Worm (Caenorhabditis elegans) whole organism, young adult: ENCODE data around the gene C54H2.4.

Source experiments
- F39B2.1 ChIP-seq: fragments of 200-800 bp; sonication (Bioruptor generic); IDR thresholded peaks from 2 replicates; pipeline ENCODE4 v1.3.6; 2022; ENCODE audit warnings: missing genetic modification reagents, missing genetic modification characterization, missing compliant biosample characterization
- F49E8.2 ChIP-seq: sonication (generic microtip); optimal IDR thresholded peaks from 3 replicates; lab custom pipeline; 2017; ENCODE audit warnings: missing genetic modification characterization, mild to moderate bottlenecking, missing compliant biosample characterization, antibody characterized with exemption, moderate library complexity; ENCODE audit not compliant: insufficient read depth
- F55B11.4 ChIP-seq: sonication (generic microtip); optimal IDR thresholded peaks from 2 replicates; lab custom pipeline; 2016; ENCODE audit warnings: missing compliant biosample characterization, missing genetic modification characterization, borderline replicate concordance; ENCODE audit not compliant: insufficient read depth
- F57C9.4 ChIP-seq: sonication (generic microtip); optimal IDR thresholded peaks from 2 replicates; lab custom pipeline; 2017; ENCODE audit warnings: mild to moderate bottlenecking, missing genetic modification characterization, missing compliant biosample characterization
- T07F8.4 ChIP-seq: sonication (generic microtip); optimal IDR thresholded peaks from 2 replicates; lab custom pipeline; 2016; ENCODE audit warnings: mild to moderate bottlenecking, missing genetic modification characterization, moderate library complexity, missing compliant biosample characterization
- T26A5.8 ChIP-seq: sonication (generic microtip); optimal IDR thresholded peaks from 2 replicates; lab custom pipeline; 2016; ENCODE audit warnings: missing genetic modification characterization, missing compliant biosample characterization
- Y53F4B.3 ChIP-seq: fragments of 200-800 bp; sonication (Bioruptor generic); IDR thresholded peaks from 2 replicates; pipeline ENCODE4 v1.3.6; 2022; ENCODE audit warnings: missing genetic modification reagents, missing genetic modification characterization, missing compliant biosample characterization
- aptf-2 ChIP-seq: fragments of 200-800 bp; sonication (Bioruptor generic); conservative IDR thresholded peaks from 2 replicates; pipeline ENCODE4 v1.3.6; 2022; ENCODE audit warnings: missing genetic modification reagents, missing genetic modification characterization, missing compliant biosample characterization
- aptf-3 ChIP-seq: fragments of 200-800 bp; sonication (Bioruptor generic); IDR thresholded peaks from 2 replicates; pipeline ENCODE4 v1.3.6; 2022; ENCODE audit warnings: missing genetic modification characterization, missing compliant biosample characterization
- attf-5 ChIP-seq: fragments of 200-800 bp; sonication (Bioruptor generic); optimal IDR thresholded peaks from 2 replicates; lab custom pipeline; 2018; ENCODE audit warnings: mild to moderate bottlenecking, missing genetic modification characterization, missing compliant biosample characterization
- bed-2 ChIP-seq: fragments of 200-800 bp; sonication (Bioruptor generic); IDR thresholded peaks from 2 replicates; pipeline ENCODE4 v1.3.6; 2022; ENCODE audit warnings: missing genetic modification reagents, missing genetic modification characterization, missing compliant biosample characterization
- ccch-3 ChIP-seq: fragments of 200-800 bp; sonication (Bioruptor generic); optimal IDR thresholded peaks from 2 replicates; lab custom pipeline; 2018; ENCODE audit warnings: mild to moderate bottlenecking, missing genetic modification characterization, missing compliant biosample characterization
- ceh-27 ChIP-seq: fragments of 200-800 bp; sonication (Bioruptor generic); optimal IDR thresholded peaks from 2 replicates; lab custom pipeline; 2018; ENCODE audit warnings: mild to moderate bottlenecking, missing genetic modification characterization, moderate library complexity, missing compliant biosample characterization
- ceh-40 ChIP-seq: fragments of 200-800 bp; sonication (Bioruptor generic); IDR thresholded peaks from 2 replicates; pipeline ENCODE4 v1.3.6; 2022; ENCODE audit warnings: missing genetic modification characterization, missing compliant biosample characterization
- ceh-79 ChIP-seq: sonication (generic microtip); optimal IDR thresholded peaks from 2 replicates; lab custom pipeline; 2017; ENCODE audit warnings: mild to moderate bottlenecking, missing genetic modification characterization, missing compliant biosample characterization
- die-1 ChIP-seq: sonication (generic microtip); optimal IDR thresholded peaks from 2 replicates; lab custom pipeline; 2016; ENCODE audit warnings: missing genotype, mild to moderate bottlenecking, missing genetic modification characterization, missing compliant biosample characterization
- dox-1 ChIP-seq: fragments of 200-800 bp; sonication (Bioruptor generic); IDR thresholded peaks from 2 replicates; pipeline ENCODE4 v1.3.6; 2022; ENCODE audit warnings: missing genetic modification reagents, missing genetic modification characterization, missing compliant biosample characterization
- efl-1 ChIP-seq: fragments of 150-350 bp; optimal IDR thresholded peaks from 2 replicates; lab custom pipeline; 2014; ENCODE audit warnings: missing biosample characterization, missing genetic modification reagents, missing genetic modification characterization
- ets-4 ChIP-seq: fragments of 200-800 bp; sonication (Bioruptor generic); optimal IDR thresholded peaks from 2 replicates; lab custom pipeline; 2018; ENCODE audit warnings: mild to moderate bottlenecking, missing genetic modification characterization, missing compliant biosample characterization
- hmg-1.2 ChIP-seq: fragments of 200-800 bp; sonication (Bioruptor generic); IDR thresholded peaks from 2 replicates; pipeline ENCODE4 v1.3.6; 2022; ENCODE audit warnings: missing genetic modification reagents, missing genetic modification characterization, missing compliant biosample characterization
- hmg-20 ChIP-seq: fragments of 200-800 bp; sonication (Bioruptor generic); IDR thresholded peaks from 2 replicates; pipeline ENCODE4 v1.3.6; 2022; ENCODE audit warnings: missing genetic modification reagents, missing genetic modification characterization, missing compliant biosample characterization
- hsf-1 ChIP-seq: fragments of 200-800 bp; sonication (Bioruptor generic); IDR thresholded peaks from 2 replicates; pipeline ENCODE4 v1.3.6; 2022; ENCODE audit warnings: missing genetic modification reagents, missing genetic modification characterization, missing compliant biosample characterization
- let-526 ChIP-seq: fragments of 200-800 bp; sonication (Bioruptor generic); IDR thresholded peaks from 2 replicates; pipeline ENCODE4 v1.3.6; 2022; ENCODE audit warnings: missing genetic modification reagents, missing genetic modification characterization, missing compliant biosample characterization
- lir-1 ChIP-seq: fragments of 200-800 bp; sonication (Bioruptor generic); conservative IDR thresholded peaks from 2 replicates; pipeline ENCODE4 v1.3.6; 2022; ENCODE audit warnings: missing genetic modification reagents, missing genetic modification characterization, missing compliant biosample characterization
- lsl-1 ChIP-seq: fragments of 200-800 bp; sonication (Bioruptor generic); optimal IDR thresholded peaks from 2 replicates; lab custom pipeline; 2018; ENCODE audit warnings: mild to moderate bottlenecking, missing genetic modification characterization, moderate library complexity, missing compliant biosample characterization
- madf-6 ChIP-seq: fragments of 200-800 bp; sonication (Bioruptor generic); IDR thresholded peaks from 2 replicates; pipeline ENCODE4 v1.3.6; 2022; ENCODE audit warnings: missing genetic modification reagents, missing genetic modification characterization, missing compliant biosample characterization
- madf-8 ChIP-seq: fragments of 200-800 bp; sonication (Bioruptor generic); conservative IDR thresholded peaks from 2 replicates; pipeline ENCODE4 v1.3.6; 2022; ENCODE audit warnings: missing genetic modification reagents, missing genetic modification characterization, missing compliant biosample characterization
- mes-4 ChIP-seq: sonication (generic microtip); optimal IDR thresholded peaks from 2 replicates; lab custom pipeline; 2016; ENCODE audit warnings: missing genotype, missing genetic modification characterization, missing compliant biosample characterization
- mxl-1 ChIP-seq: sonication (generic microtip); optimal IDR thresholded peaks from 2 replicates; lab custom pipeline; 2016; ENCODE audit warnings: missing genetic modification characterization, missing compliant biosample characterization
- nhr-179 ChIP-seq: sonication (generic microtip); optimal IDR thresholded peaks from 2 replicates; lab custom pipeline; 2016; ENCODE audit warnings: mild to moderate bottlenecking, missing genetic modification characterization, missing compliant biosample characterization
- pbrm-1 ChIP-seq: fragments of 200-800 bp; sonication (Bioruptor generic); IDR thresholded peaks from 2 replicates; pipeline ENCODE4 v1.3.6; 2022; ENCODE audit warnings: missing genetic modification reagents, missing genetic modification characterization, missing compliant biosample characterization
- pha-4 ChIP-seq: fragments of 150-350 bp; sonication (generic microtip); optimal IDR thresholded peaks from 2 replicates; lab custom pipeline; 2014; ENCODE audit warnings: missing biosample characterization, missing genetic modification reagents, missing genetic modification characterization
- repo-1 ChIP-seq: sonication (generic microtip); optimal IDR thresholded peaks from 2 replicates; lab custom pipeline; 2017; ENCODE audit warnings: mild to moderate bottlenecking, missing genetic modification characterization, missing compliant biosample characterization
- snpc-1.1 ChIP-seq: sonication (generic microtip); optimal IDR thresholded peaks from 2 replicates; lab custom pipeline; 2017; ENCODE audit warnings: missing genetic modification characterization, mild to moderate bottlenecking, missing compliant biosample characterization, antibody characterized with exemption, moderate library complexity, missing genotype, missing genetic modification reagents; ENCODE audit not compliant: insufficient read depth
- snpc-3.4 ChIP-seq: sonication (generic microtip); optimal IDR thresholded peaks from 2 replicates; lab custom pipeline; 2017; ENCODE audit warnings: missing genetic modification characterization, mild to moderate bottlenecking, missing compliant biosample characterization, antibody characterized with exemption, moderate library complexity, missing genotype, missing genetic modification reagents
- snpc-4 ChIP-seq, 5 experiments: fragments of 150-350 bp in 1 of 5; sonication (generic microtip) in 4 of 5; optimal IDR thresholded peaks; 2 replicates each; lab custom pipeline; 2014 to 2018; ENCODE audit warnings: missing genetic modification characterization in 5 of 5, missing biosample characterization in 3 of 5, antibody characterized with exemption in 2 of 5, mild to moderate bottlenecking in 2 of 5, missing compliant biosample characterization in 2 of 5, missing genotype in 2 of 5, moderate library complexity in 2 of 5, missing genetic modification reagents in 1 of 5
- somi-1 ChIP-seq: fragments of 200-800 bp; sonication (Bioruptor generic); optimal IDR thresholded peaks from 2 replicates; lab custom pipeline; 2018; ENCODE audit warnings: mild to moderate bottlenecking, missing genetic modification characterization, missing compliant biosample characterization
- tbx-9 ChIP-seq: sonication (generic microtip); optimal IDR thresholded peaks from 2 replicates; lab custom pipeline; 2016; ENCODE audit warnings: borderline replicate concordance, missing genetic modification characterization, inconsistent platforms, missing compliant biosample characterization
- ztf-18 ChIP-seq: sonication (generic microtip); optimal IDR thresholded peaks from 2 replicates; lab custom pipeline; 2016; ENCODE audit warnings: missing genotype, mild to moderate bottlenecking, missing genetic modification characterization, missing compliant biosample characterization
- ztf-26 ChIP-seq: sonication (generic microtip); optimal IDR thresholded peaks from 2 replicates; lab custom pipeline; 2017; ENCODE audit warnings: missing genetic modification characterization, missing compliant biosample characterization
- ztf-3 ChIP-seq: fragments of 200-800 bp; sonication (Bioruptor generic); optimal IDR thresholded peaks from 2 replicates; lab custom pipeline; 2018; ENCODE audit warnings: mild to moderate bottlenecking, missing genetic modification characterization, missing compliant biosample characterization
- ztf-6 ChIP-seq: fragments of 200-800 bp; sonication (Bioruptor generic); IDR thresholded peaks from 2 replicates; pipeline ENCODE4 v1.3.6; 2022; ENCODE audit warnings: missing genetic modification reagents, missing genetic modification characterization, missing compliant biosample characterization

Gene C54H2.4

DNA sequence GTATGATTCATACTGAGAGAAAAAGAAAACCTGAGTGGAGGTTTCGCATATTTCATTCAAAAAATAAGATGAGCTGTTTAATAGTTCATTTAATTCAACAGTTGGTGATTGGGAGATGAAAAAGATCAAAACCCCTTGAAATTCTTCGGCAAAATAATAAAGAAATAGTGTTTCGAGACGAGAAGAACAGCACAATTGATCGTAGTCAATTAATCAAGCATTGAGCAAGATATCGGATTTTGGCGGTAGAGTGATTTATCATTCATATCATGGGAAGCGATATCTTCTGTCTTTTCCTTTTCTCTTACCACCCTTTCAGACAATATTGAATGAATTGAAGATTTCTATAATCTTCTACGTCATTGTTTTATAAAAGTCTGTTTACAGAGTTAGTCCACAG lies 23.9 kb downstream of the C54H2.4 start:
- TF ChIP-seq F55B11.4 (tag; lab: Kevin White, UChicago) = no peak
- TF ChIP-seq hmg-20 (GFP tag; lab: Robert Waterston, UW) = no peak
- TF ChIP-seq ets-4 = no peak
- no peak for TF ChIP-seq let-526 (GFP tag; lab: Robert Waterston, UW)
- TF ChIP-seq lsl-1 (GFP tag; lab: Kevin White, UChicago) = no peak
- no peak for TF ChIP-seq aptf-2 (GFP tag; lab: Robert Waterston, UW)
- TF ChIP-seq pbrm-1 = no peak
- TF ChIP-seq T26A5.8 (tag; lab: Kevin White, UChicago) = no peak
- no peak for TF ChIP-seq F57C9.4 (tag; lab: Kevin White, UChicago)
- no peak for TF ChIP-seq madf-6 (GFP tag; lab: Robert Waterston, UW)
- TF ChIP-seq madf-8 (GFP tag; lab: Robert Waterston, UW) = no peak

DNA sequence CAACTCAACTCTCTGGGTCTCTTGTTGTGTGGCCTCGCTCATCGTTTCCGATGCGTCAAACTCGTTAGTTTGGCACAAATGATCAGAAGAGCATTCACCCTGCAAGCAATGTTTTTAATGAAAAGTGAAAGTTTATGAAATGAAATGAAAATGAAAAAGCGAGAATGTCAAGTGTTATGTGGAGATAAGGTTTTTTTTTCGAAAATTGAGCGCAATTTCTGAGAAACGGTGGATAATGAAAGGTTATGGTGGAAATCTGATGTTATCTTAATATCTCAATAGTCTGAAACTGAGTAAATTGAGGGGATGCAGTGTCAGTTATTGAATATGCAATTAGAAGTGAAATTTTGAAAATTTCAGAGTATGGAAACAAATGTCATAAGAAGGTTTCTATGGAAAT lies 27.3 kb downstream of the C54H2.4 start, which contains the start of gene gnrr-4:
gnrr-4 (minus strand) TSS at position 101 of the 400 bp plus-strand sequence.
- TF ChIP-seq ceh-79 (tag; lab: Kevin White, UChicago) (no peak), ztf-6 (GFP tag; lab: Robert Waterston, UW) (no peak), snpc-3.4 (tag; lab: Kevin White, UChicago) (no peak), hmg-1.2 (GFP tag; lab: Robert Waterston, UW) (no peak), pha-4 (tag; lab: Kevin White, UChicago) (no peak), attf-5 (GFP tag; lab: Kevin White, UChicago) (no peak), F39B2.1 (GFP tag; lab: Robert Waterston, UW) (no peak), madf-6 (GFP tag; lab: Robert Waterston, UW) (no peak), ztf-26 (tag; lab: Kevin White, UChicago) (no peak), ztf-3 (GFP tag; lab: Kevin White, UChicago) (no peak), aptf-3 (no peak), ccch-3 (no peak), F49E8.2 (no peak)

ce11 chrX:5733728-5734252 lies 36.8 kb downstream of the C54H2.4 start, which contains the start of gene rgs-6:
Gene rgs-6 (minus strand): TSS chrX:5733778.
- TF ChIP-seq efl-1 (GFP tag; lab: Kevin White, UChicago) (no peak), ztf-18 (tag; lab: Kevin White, UChicago) (no peak), aptf-2 (GFP tag; lab: Robert Waterston, UW) (no peak), nhr-179 (tag; lab: Kevin White, UChicago) (no peak)

DNA sequence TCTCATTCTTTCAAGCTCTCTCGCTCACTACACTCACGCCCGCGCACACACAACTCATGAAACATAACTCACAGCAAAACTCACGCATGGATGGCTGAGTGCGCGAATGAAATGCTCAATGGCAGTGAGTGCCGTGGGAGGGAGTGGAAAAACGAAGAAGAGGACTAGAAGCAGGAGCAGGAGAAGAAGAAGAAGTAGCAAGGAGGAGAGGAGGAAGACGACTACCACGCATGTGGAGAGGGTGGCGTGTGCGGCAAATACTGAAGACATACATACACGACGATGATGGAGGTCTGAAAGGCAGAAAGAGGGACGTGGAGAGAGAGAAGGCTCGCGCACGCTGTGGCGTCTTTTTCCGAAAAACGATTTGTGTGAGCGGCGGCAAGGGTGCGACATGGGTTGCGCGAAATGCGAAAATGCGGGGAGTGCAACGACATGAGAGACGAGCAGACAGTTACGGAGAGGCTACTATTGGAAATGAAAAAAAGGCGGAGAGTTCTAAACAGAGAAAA lies 41.5 kb downstream of the C54H2.4 start:
- TF ChIP-seq hsf-1 (GFP tag; lab: Robert Waterston, UW) (no peak), die-1 (tag; lab: Kevin White, UChicago) (peak; percentile 27), bed-2 (GFP tag; lab: Robert Waterston, UW) (no peak), ztf-18 (tag; lab: Kevin White, UChicago) (peak; percentile 33), ztf-6 (GFP tag; lab: Robert Waterston, UW) (peak; percentile 15; the same call in 1 of the 2 replicates), tbx-9 (tag; lab: Kevin White, UChicago) (no peak), ceh-27 (GFP tag; lab: Kevin White, UChicago) (peak; percentile 62), mxl-1 (tag; lab: Kevin White, UChicago) (no peak), snpc-4 (GFP tag; optimal IDR thresholded peaks at IDR 0.05; lab: Kevin White, UChicago) (no peak), snpc-4 (tag; optimal IDR thresholded peaks at IDR 0.05; lab: Kevin White, UChicago) (peak in 1 of 4 experiments; percentile 47), dox-1 (GFP tag; lab: Robert Waterston, UW) (peak; percentile 42; the same call in 1 of the 2 replicates), snpc-1.1 (tag; lab: Kevin White, UChicago) (no peak), T07F8.4 (tag; lab: Kevin White, UChicago) (no peak), T26A5.8 (tag; lab: Kevin White, UChicago) (no peak), mes-4 (tag; lab: Kevin White, UChicago) (no peak), ceh-40 (GFP tag; lab: Robert Waterston, UW) (no peak), hmg-1.2 (GFP tag; lab: Robert Waterston, UW) (peak; percentile 19), repo-1 (tag; lab: Kevin White, UChicago) (peak; percentile 7), somi-1 (GFP tag; lab: Kevin White, UChicago) (peak; percentile 22), ccch-3 (no peak), lir-1 (peak; percentile 44; the same call in 1 of the 2 replicates), Y53F4B.3 (GFP tag; lab: Robert Waterston, UW) (no peak)
